Fruit fly (Drosophila melanogaster): ENCODE measurements around the gene CtIP.

DNA sequence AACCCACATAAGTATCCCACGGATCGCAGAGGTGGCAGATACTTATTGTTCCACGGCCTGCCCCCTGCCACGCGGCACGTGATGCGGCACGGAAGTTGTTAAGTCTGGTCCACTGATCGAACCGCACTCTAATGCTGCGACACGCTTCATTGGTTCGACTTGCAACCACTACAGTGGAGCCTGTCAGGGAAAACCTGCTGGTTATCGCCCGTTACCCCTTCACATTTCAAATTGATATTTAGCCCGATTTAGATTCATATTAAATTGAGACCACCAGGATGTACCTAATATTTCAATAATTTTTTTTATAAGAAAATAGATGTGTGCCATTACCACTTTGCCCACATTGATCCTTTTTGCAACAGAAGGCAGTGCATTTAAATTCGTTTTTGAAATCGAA is 11.3 kb downstream of the CtIP start:
- TF ChIP-seq psq (optimal IDR thresholded peaks at IDR 0.05) (no peak), pan (optimal IDR thresholded peaks at IDR 0.05) (no peak)

Measured in whole organism.